Worm (Caenorhabditis elegans): Measurements from ENCODE around the gene C13A2.7.
A peak's percentile ranks its signal among the peaks of the same experiment; 100 is the strongest.

Gene C13A2.7

DNA sequence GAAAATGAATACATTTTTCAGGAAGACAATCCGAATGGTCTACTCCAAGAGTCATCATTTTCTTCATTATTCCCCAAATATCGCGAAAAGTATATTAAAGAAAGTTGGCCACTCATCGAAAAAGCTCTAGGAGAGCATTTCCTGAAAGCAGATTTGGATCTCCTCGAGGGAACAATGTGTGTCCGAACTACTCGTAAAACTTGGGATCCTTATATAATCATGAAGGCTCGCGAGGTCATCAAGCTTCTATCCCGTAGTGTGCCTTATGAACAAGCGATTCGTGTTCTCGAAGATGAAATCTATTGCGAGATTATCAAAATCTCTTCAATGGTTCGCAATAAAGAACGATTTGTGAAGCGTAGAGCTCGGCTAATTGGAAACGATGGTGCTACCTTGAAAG lies 34.6 kb upstream of the C13A2.7 start:
- TF ChIP-seq unc-62 (GFP tag; optimal IDR thresholded peaks at IDR 0.05) (no peak), egl-27 (tag; optimal IDR thresholded peaks at IDR 0.05) (no peak), ceh-16 (tag; optimal IDR thresholded peaks at IDR 0.05) (no peak), unc-55 (GFP tag; optimal IDR thresholded peaks at IDR 0.05) (no peak)

DNA sequence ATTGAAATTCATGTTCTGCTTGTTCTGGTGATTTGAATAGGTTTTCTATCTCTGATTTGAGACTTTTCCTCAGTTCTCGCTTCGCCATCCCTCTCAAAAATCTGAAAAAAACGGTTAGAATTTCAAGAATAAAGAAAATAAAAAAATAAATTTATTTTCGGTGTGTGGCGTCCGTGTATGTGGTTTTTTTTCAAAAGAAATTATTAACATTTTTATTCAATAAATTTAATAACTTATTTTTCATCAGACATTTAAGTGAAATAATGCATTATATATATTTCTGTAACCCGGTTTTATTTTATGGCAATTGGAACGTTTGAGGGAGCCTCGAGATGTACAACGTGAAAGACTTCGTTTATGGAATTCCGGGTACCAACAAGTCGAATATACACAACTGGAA lies 31.4 kb upstream of the C13A2.7 start, which contains the start of gene C05C8.5:
C05C8.5 (minus strand) TSS at position 101 of the 400 bp plus-strand sequence.
- no peak for TF ChIP-seq elt-3 (tag; optimal IDR thresholded peaks at IDR 0.05)
- TF ChIP-seq ztf-4 (tag; optimal IDR thresholded peaks at IDR 0.05): no peak
- no peak for TF ChIP-seq nhr-25 (tag; optimal IDR thresholded peaks at IDR 0.05)
- no peak for TF ChIP-seq crh-2 (tag; optimal IDR thresholded peaks at IDR 0.05)
- no peak for TF ChIP-seq lin-39 (tag; optimal IDR thresholded peaks at IDR 0.05)
- no peak for TF ChIP-seq aly-2 (tag; optimal IDR thresholded peaks at IDR 0.05)
- TF ChIP-seq zag-1 (tag; optimal IDR thresholded peaks at IDR 0.05): no peak
- TF ChIP-seq nhr-11 (tag; optimal IDR thresholded peaks at IDR 0.05): no peak
- TF ChIP-seq lin-11 (tag; optimal IDR thresholded peaks at IDR 0.05): no peak
- TF ChIP-seq ztf-11 (tag; optimal IDR thresholded peaks at IDR 0.05): no peak
- TF ChIP-seq ZK546.5 (tag; optimal IDR thresholded peaks at IDR 0.05): no peak

ce11 chrV:7236694-7237093 lies 29.4 kb upstream of the C13A2.7 start:
- TF ChIP-seq ztf-1 (GFP tag; conservative IDR thresholded peaks at IDR 0.05) (no peak), snpc-4 (tag; optimal IDR thresholded peaks at IDR 0.05) (no peak), lin-11 (tag; optimal IDR thresholded peaks at IDR 0.05) (no peak), nhr-6 (tag; optimal IDR thresholded peaks at IDR 0.05) (no peak), alr-1 (tag; optimal IDR thresholded peaks at IDR 0.05) (no peak), nhr-11 (tag; optimal IDR thresholded peaks at IDR 0.05) (no peak), fos-1 (tag; optimal IDR thresholded peaks at IDR 0.05) (no peak), sma-3 (GFP tag; optimal IDR thresholded peaks at IDR 0.05) (no peak), nhr-10 (tag; optimal IDR thresholded peaks at IDR 0.05) (no peak), nhr-129 (tag; optimal IDR thresholded peaks at IDR 0.05) (no peak), ztf-11 (tag; optimal IDR thresholded peaks at IDR 0.05) (no peak), ZK546.5 (tag; optimal IDR thresholded peaks at IDR 0.05) (no peak), C34F6.9 (tag; optimal IDR thresholded peaks at IDR 0.05) (no peak), nhr-77 (tag; optimal IDR thresholded peaks at IDR 0.05) (no peak), dmd-4 (tag; optimal IDR thresholded peaks at IDR 0.05) (no peak)

- TF ChIP-seq elt-3 (tag; optimal IDR thresholded peaks at IDR 0.05) (no peak), lin-11 (tag; optimal IDR thresholded peaks at IDR 0.05) (no peak), mbf-1 (tag; optimal IDR thresholded peaks at IDR 0.05) (no peak), R02D3.7 (tag; optimal IDR thresholded peaks at IDR 0.05) (no peak), nhr-77 (tag; optimal IDR thresholded peaks at IDR 0.05) (no peak), Y55F3AM.14 (GFP tag; optimal IDR thresholded peaks at IDR 0.05) (no peak), ztf-1 (GFP tag; conservative IDR thresholded peaks at IDR 0.05) (no peak), ztf-11 (tag; optimal IDR thresholded peaks at IDR 0.05) (no peak), mdl-1 (tag; optimal IDR thresholded peaks at IDR 0.05) (no peak)
Measured at ce11 chrV:7237094-7237132, 29.2 kb upstream of the C13A2.7 start, which contains the start of gene hpo-9. Gene hpo-9, minus strand, starts transcription at chrV:7237130.

DNA sequence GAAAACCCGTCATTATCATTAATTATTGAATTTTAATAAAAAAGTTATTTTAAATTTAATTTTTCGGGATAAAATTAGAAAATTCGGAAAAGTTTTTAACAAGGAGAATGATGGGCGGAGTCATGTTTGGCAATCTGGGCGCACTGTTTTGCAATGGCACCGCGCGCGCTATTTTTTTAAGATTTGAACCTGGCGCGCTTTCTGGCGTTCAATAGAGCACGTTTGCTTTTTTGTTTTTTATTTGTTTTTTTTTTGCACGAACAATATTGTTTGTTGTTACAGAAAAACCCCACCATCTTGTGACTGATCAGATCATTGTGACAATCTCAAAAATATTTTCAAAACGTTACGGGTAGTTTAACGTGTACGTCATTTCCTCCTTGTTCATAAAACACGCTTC lies 29.0 kb upstream of the C13A2.7 start, which contains the start of gene hyls-1:
hyls-1 (plus strand) TSS at position 249 of the 400 bp plus-strand sequence.
- TF ChIP-seq nhr-11 (tag; optimal IDR thresholded peaks at IDR 0.05) (no peak), elt-3 (tag; optimal IDR thresholded peaks at IDR 0.05) (no peak), unc-39 (tag; optimal IDR thresholded peaks at IDR 0.05) (no peak), ztf-11 (tag; optimal IDR thresholded peaks at IDR 0.05) (no peak), zag-1 (tag; optimal IDR thresholded peaks at IDR 0.05) (peak; percentile 52), dmd-4 (tag; optimal IDR thresholded peaks at IDR 0.05) (no peak), lin-11 (tag; optimal IDR thresholded peaks at IDR 0.05) (peak; percentile 88), sma-3 (GFP tag; optimal IDR thresholded peaks at IDR 0.05) (peak; percentile 85), elt-1 (tag; optimal IDR thresholded peaks at IDR 0.05) (no peak), ZK546.5 (tag; optimal IDR thresholded peaks at IDR 0.05) (peak; percentile 16), lin-39 (tag; optimal IDR thresholded peaks at IDR 0.05) (no peak), nhr-25 (tag; optimal IDR thresholded peaks at IDR 0.05) (peak; percentile 85), aly-2 (tag; optimal IDR thresholded peaks at IDR 0.05) (no peak), ztf-4 (tag; optimal IDR thresholded peaks at IDR 0.05) (peak; percentile 53), ceh-82 (tag; optimal IDR thresholded peaks at IDR 0.05) (peak; percentile 73), unc-62 (GFP tag; optimal IDR thresholded peaks at IDR 0.05) (no peak), nhr-12 (tag; optimal IDR thresholded peaks at IDR 0.05) (no peak), alr-1 (tag; optimal IDR thresholded peaks at IDR 0.05) (no peak), sma-9 (GFP tag; optimal IDR thresholded peaks at IDR 0.05) (peak; percentile 77), sma-9 (tag; optimal IDR thresholded peaks at IDR 0.05) (no peak), C34F6.9 (tag; optimal IDR thresholded peaks at IDR 0.05) (peak; percentile 79), R02D3.7 (tag; optimal IDR thresholded peaks at IDR 0.05) (peak; percentile 1), blmp-1 (tag; optimal IDR thresholded peaks at IDR 0.05; ENCODE audit: insufficient read depth) (peak; percentile 40), unc-55 (GFP tag; optimal IDR thresholded peaks at IDR 0.05) (peak; percentile 95), lin-13 (GFP tag; optimal IDR thresholded peaks at IDR 0.05) (peak; percentile 83), ama-1 (optimal IDR thresholded peaks at IDR 0.05) (no peak), nhr-129 (tag; optimal IDR thresholded peaks at IDR 0.05) (peak; percentile 80), fos-1 (tag; optimal IDR thresholded peaks at IDR 0.05) (peak; percentile 29), gmeb-1 (tag; optimal IDR thresholded peaks at IDR 0.05) (peak; percentile 97), snpc-4 (tag; optimal IDR thresholded peaks at IDR 0.05) (peak; percentile 18), ztf-1 (GFP tag; conservative IDR thresholded peaks at IDR 0.05) (no peak), crh-2 (tag; optimal IDR thresholded peaks at IDR 0.05) (peak; percentile 91), Y55F3AM.14 (GFP tag; optimal IDR thresholded peaks at IDR 0.05) (no peak), mdl-1 (tag; optimal IDR thresholded peaks at IDR 0.05) (no peak), ceh-16 (tag; optimal IDR thresholded peaks at IDR 0.05) (no peak), nhr-237 (tag; optimal IDR thresholded peaks at IDR 0.05) (peak; percentile 57), F13H6.1 (tag; optimal IDR thresholded peaks at IDR 0.05) (peak; percentile 78), nhr-21 (tag; optimal IDR thresholded peaks at IDR 0.05) (peak; percentile 70)

Measured in whole organism, L2 larva.